Worm (Caenorhabditis elegans): ENCODE data around the gene Y67H2A.2.

DNA sequence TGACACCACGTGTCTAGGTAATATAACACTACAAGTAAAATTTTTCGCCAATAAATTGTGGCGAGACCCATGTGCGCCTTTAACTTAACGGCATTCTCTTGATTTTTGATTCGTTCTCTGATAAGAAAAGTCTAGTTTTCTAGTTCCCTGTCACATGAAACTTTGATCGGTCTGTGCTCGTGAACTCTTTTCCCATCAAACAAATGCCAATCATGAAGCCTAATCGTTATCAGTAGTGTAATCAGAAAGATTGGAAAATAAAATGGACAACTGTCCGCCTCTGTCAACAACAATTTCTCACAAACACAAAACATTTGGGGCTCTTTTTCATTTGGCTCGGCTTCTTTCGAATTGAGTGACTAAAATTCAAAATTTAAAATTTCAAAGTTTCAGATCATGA is 43.8 kb downstream of the Y67H2A.2 start, which contains the start of gene ttr-45:
- TF ChIP-seq tbx-37 (GFP tag; conservative IDR thresholded peaks at IDR 0.05) (no peak), ets-7 (tag; optimal IDR thresholded peaks at IDR 0.05) (no peak), hmg-4 (GFP tag; optimal IDR thresholded peaks at IDR 0.05) (no peak), ama-1 (optimal IDR thresholded peaks at IDR 0.05) (no peak), pes-1 (GFP tag; IDR thresholded peaks at IDR 0.05) (no peak), hnd-1 (tag; optimal IDR thresholded peaks at IDR 0.05) (no peak), sea-1 (GFP tag; conservative IDR thresholded peaks at IDR 0.05) (no peak)
